Worm (Caenorhabditis elegans) whole organism, L1 larva: ENCODE results near the gene C36B7.3.

Experiments
- aha-1 ChIP-seq: fragments of 150-350 bp; optimal IDR thresholded peaks from 2 replicates; lab custom pipeline; 2014; ENCODE audit warnings: missing biosample characterization, missing genetic modification characterization
- blmp-1 ChIP-seq: fragments of 150-350 bp; optimal IDR thresholded peaks from 2 replicates; lab custom pipeline; 2014; ENCODE audit warnings: missing biosample characterization, missing genetic modification characterization
- efl-1 ChIP-seq, 4 experiments: fragments of 150-350 bp; optimal IDR thresholded peaks in 3 of 4; peaks in 1 of 4; 1 replicate in 1 of 4; 2 replicates in 3 of 4; lab custom pipeline; 2014; ENCODE audit warnings: missing biosample characterization in 2 of 4, missing genetic modification characterization in 2 of 4, missing genetic modification reagents in 2 of 4
- egl-27 ChIP-seq, 2 experiments: fragments of 150-350 bp in 1 of 2; sonication (generic microtip); optimal IDR thresholded peaks; 3 replicates each; lab custom pipeline; 2017 to 2018; ENCODE audit warnings: missing biosample characterization in 2 of 2, missing genetic modification characterization in 2 of 2, missing genetic modification reagents in 2 of 2
- elt-3 ChIP-seq, 6 experiments: fragments of 150-350 bp in 1 of 6; sonication (generic microtip); optimal IDR thresholded peaks; 2 replicates each; lab custom pipeline; 2017 to 2018; ENCODE audit warnings: missing biosample characterization in 6 of 6, missing genetic modification characterization in 6 of 6, inconsistent platforms in 1 of 6
- hlh-17 ChIP-seq: fragments of 200-800 bp; sonication (Bioruptor generic); optimal IDR thresholded peaks from 2 replicates; lab custom pipeline; 2018; ENCODE audit warnings: missing genetic modification characterization, mild to moderate bottlenecking, missing compliant biosample characterization, moderate library complexity, borderline replicate concordance
- lin-14 ChIP-seq: fragments of 200-800 bp; sonication (Bioruptor generic); optimal IDR thresholded peaks from 2 replicates; lab custom pipeline; 2018; ENCODE audit warnings: mild to moderate bottlenecking, missing genetic modification characterization, moderate library complexity, missing compliant biosample characterization
- nhr-12 ChIP-seq: sonication (generic microtip); optimal IDR thresholded peaks from 2 replicates; lab custom pipeline; 2017; ENCODE audit warnings: missing biosample characterization, missing genetic modification characterization
- nhr-76 ChIP-seq: sonication (generic microtip); optimal IDR thresholded peaks from 2 replicates; lab custom pipeline; 2017; ENCODE audit warnings: missing biosample characterization, missing genetic modification characterization
- nhr-77 ChIP-seq: fragments of 150-350 bp; optimal IDR thresholded peaks from 2 replicates; lab custom pipeline; 2014; ENCODE audit warnings: missing biosample characterization, missing genetic modification characterization
- snpc-4 ChIP-seq: fragments of 150-350 bp; optimal IDR thresholded peaks from 2 replicates; lab custom pipeline; 2014; ENCODE audit warnings: missing biosample characterization, missing genetic modification characterization
- unc-62 ChIP-seq: fragments of 150-350 bp; optimal IDR thresholded peaks from 2 replicates; lab custom pipeline; 2014; ENCODE audit warnings: missing biosample characterization, missing genetic modification reagents, missing genetic modification characterization

- TF ChIP-seq egl-27 (tag; optimal IDR thresholded peaks at IDR 0.05; lab: Kevin White, UChicago) (no peak), snpc-4 (tag; lab: Kevin White, UChicago) (no peak), nhr-76 (tag; lab: Kevin White, UChicago) (no peak), lin-14 (GFP tag; lab: Kevin White, UChicago) (peak; percentile 71), hlh-17 (GFP tag; lab: Kevin White, UChicago) (no peak), blmp-1 (no peak), efl-1 (optimal IDR thresholded peaks at IDR 0.05; lab: Kevin White, UChicago) (no peak), efl-1 (GFP tag; optimal IDR thresholded peaks at IDR 0.05 in 1 of 2; lab: Kevin White, UChicago) (peak in 1 of 2 experiments; percentile 54), aha-1 (tag; lab: Kevin White, UChicago) (no peak), nhr-77 (no peak), nhr-12 (tag; lab: Kevin White, UChicago) (no peak), unc-62 (GFP tag; lab: Kevin White, UChicago) (no peak), elt-3 (tag; optimal IDR thresholded peaks at IDR 0.05; lab: Kevin White, UChicago) (peak in 3 of 6 experiments; percentile 14 to 57 (median 45))
Measured at ce11 chrX:7143515-7143914, 41.9 kb downstream of the C36B7.3 start, which contains the start of gene alh-10.
